Fruit fly (Drosophila melanogaster): ENCODE data around the gene Sac1.

The Sac1 gene

DNA sequence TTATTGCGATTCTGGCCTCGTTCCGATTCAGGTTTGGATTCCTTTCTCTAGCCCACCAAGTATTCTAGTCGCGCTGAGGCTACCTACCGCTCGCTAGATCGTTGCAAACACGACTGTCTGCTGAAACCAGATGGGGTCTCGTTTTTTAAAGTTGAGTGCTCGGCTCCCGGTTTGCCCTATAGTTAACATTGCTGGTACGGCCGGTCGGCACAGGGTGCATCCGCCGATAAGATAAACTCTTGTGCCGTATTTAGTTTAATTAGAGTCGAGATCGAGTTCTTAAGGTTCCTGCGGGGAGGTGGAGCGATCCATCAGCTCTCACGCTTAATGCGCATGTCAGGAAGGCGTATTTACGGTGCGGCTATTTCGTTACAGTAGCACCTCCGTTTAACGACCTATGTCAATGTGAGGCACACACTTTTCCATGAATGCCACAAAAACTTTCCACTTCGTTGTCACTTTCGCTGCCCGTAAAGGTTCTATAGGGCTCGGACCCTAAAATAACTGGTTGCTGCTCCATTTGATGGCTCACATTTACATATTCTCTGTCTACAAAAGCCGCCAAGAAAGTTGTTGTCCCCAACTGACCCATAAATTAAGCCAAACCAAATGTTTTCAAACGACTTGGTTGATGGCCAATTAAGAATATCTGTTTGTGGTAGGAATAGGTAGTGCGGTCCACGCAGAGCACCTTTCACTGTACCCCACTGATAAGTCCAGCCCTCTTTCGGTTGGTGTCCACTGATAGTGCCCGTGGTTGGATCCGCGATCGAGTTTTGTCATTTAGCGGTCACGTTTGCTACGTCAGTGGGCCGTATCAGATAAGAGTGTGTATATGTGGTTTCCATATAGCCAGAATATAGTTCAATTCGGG is 42.7 kb upstream of the Sac1 start, which contains the start of gene CG9119 (continued):
- 0 out of 3 replicates have a peak, but pooled peaks have one; percentile 11 for TF ChIP-seq ase (GFP tag; IDR thresholded peaks at IDR 0.05)
- peak; percentile 54 for TF ChIP-seq Nf-YC (tag; optimal IDR thresholded peaks at IDR 0.05)
- TF ChIP-seq CG12769 (tag; optimal IDR thresholded peaks at IDR 0.05) = peak; percentile 63
- TF ChIP-seq CG17328 (GFP tag; IDR thresholded peaks at IDR 0.05) = 0 out of 2 replicates have a peak, but pooled peaks have one; percentile 24
- TF ChIP-seq Hr78 (GFP tag; optimal IDR thresholded peaks at IDR 0.05) = peak in 1 of 2 experiments; percentile 78
- TF ChIP-seq CG34224 (GFP tag; IDR thresholded peaks at IDR 0.05; ENCODE audit: partially characterized antibody) = no peak
- peak; percentile 52; the same call in 1 of the 3 replicates for TF ChIP-seq Optix (GFP tag; IDR thresholded peaks at IDR 0.05)
- TF ChIP-seq CrebB (tag; optimal IDR thresholded peaks at IDR 0.05) = no peak
- TF ChIP-seq tna (GFP tag; IDR thresholded peaks at IDR 0.05; ENCODE audit: partially characterized antibody) = no peak
- peak; percentile 51 for TF ChIP-seq CG14441 (GFP tag; IDR thresholded peaks at IDR 0.05)
- TF ChIP-seq CG15011 (GFP tag; optimal IDR thresholded peaks at IDR 0.05) = peak; percentile 66
- TF ChIP-seq Trl (optimal IDR thresholded peaks at IDR 0.05) = no peak
- TF ChIP-seq Trl (GFP tag; optimal IDR thresholded peaks at IDR 0.05) = peak; percentile 55
- TF ChIP-seq dimm (GFP tag; IDR thresholded peaks at IDR 0.05) = no peak
- TF ChIP-seq CG15696 (tag; optimal IDR thresholded peaks at IDR 0.05) = peak; percentile 12
- no peak for TF ChIP-seq fru (optimal IDR thresholded peaks at IDR 0.05)
- TF ChIP-seq CG34376 (GFP tag; optimal IDR thresholded peaks at IDR 0.05) = peak; percentile 67
- TF ChIP-seq CG11695 (GFP tag; IDR thresholded peaks at IDR 0.05) = peak; percentile 55; the same call in 2 of the 3 replicates
- TF ChIP-seq CG43689 (GFP tag; IDR thresholded peaks at IDR 0.05) = no peak
- peak; percentile 80 for TF ChIP-seq org-1 (GFP tag; optimal IDR thresholded peaks at IDR 0.05)
- TF ChIP-seq sqz (GFP tag; optimal IDR thresholded peaks at IDR 0.05) = peak; percentile 47
- peak; percentile 23 for TF ChIP-seq CG12744 (GFP tag; optimal IDR thresholded peaks at IDR 0.05)
- TF ChIP-seq Atf3 (GFP tag; optimal IDR thresholded peaks at IDR 0.05) = no peak
- peak; percentile 64 for TF ChIP-seq HLH54F (GFP tag; optimal IDR thresholded peaks at IDR 0.05)
- TF ChIP-seq wek (GFP tag; optimal IDR thresholded peaks at IDR 0.05) = peak; percentile 7
- TF ChIP-seq stwl (tag; optimal IDR thresholded peaks at IDR 0.05) = no peak
- TF ChIP-seq MTF-1 (GFP tag; optimal IDR thresholded peaks at IDR 0.05; ENCODE audit: borderline replicate concordance) = no peak
- peak; percentile 47 for TF ChIP-seq Fer3 (tag; optimal IDR thresholded peaks at IDR 0.05)
- no peak for TF ChIP-seq Bgb (GFP tag; IDR thresholded peaks at IDR 0.05; ENCODE audit: partially characterized antibody)
- TF ChIP-seq rib (GFP tag; IDR thresholded peaks at IDR 0.05) = 0 out of 2 replicates have a peak, but pooled peaks have one; percentile 19
- no peak for TF ChIP-seq Lhr (GFP tag; optimal IDR thresholded peaks at IDR 0.05)
- TF ChIP-seq Xbp1 (GFP tag; optimal IDR thresholded peaks at IDR 0.05) = peak; percentile 59
- no peak for TF ChIP-seq TFAM (GFP tag; optimal IDR thresholded peaks at IDR 0.05)
- no peak for TF ChIP-seq tup (GFP tag; optimal IDR thresholded peaks at IDR 0.05)
- peak; percentile 71 for TF ChIP-seq CG7987 (GFP tag; optimal IDR thresholded peaks at IDR 0.05)
- no peak for TF ChIP-seq sens-2 (GFP tag; IDR thresholded peaks at IDR 0.05)
- peak; percentile 17 for TF ChIP-seq CG8359 (GFP tag; optimal IDR thresholded peaks at IDR 0.05; ENCODE audit: borderline replicate concordance)
- TF ChIP-seq chinmo (GFP tag; IDR thresholded peaks at IDR 0.05; ENCODE audit: partially characterized antibody) = 0 out of 4 replicates have a peak, but pooled peaks have one; percentile 33
- TF ChIP-seq CG9876 (GFP tag; optimal IDR thresholded peaks at IDR 0.05) = peak; percentile 57
- TF ChIP-seq zen (tag; optimal IDR thresholded peaks at IDR 0.05) = no peak
- peak; percentile 58 for TF ChIP-seq caup (GFP tag; optimal IDR thresholded peaks at IDR 0.05; ENCODE audit: severe bottlenecking)
- TF ChIP-seq CG32767 (GFP tag; IDR thresholded peaks at IDR 0.05) = peak; percentile 45; the same call in 1 of the 2 replicates
- TF ChIP-seq CG14965 (GFP tag; optimal IDR thresholded peaks at IDR 0.05; ENCODE audit: borderline replicate concordance) = no peak
- peak; percentile 74 for TF ChIP-seq gem (tag; optimal IDR thresholded peaks at IDR 0.05)
- TF ChIP-seq az2 (GFP tag; optimal IDR thresholded peaks at IDR 0.05) = peak; percentile 42
- no peak for TF ChIP-seq chn (GFP tag; optimal IDR thresholded peaks at IDR 0.05)
- peak; percentile 58 for TF ChIP-seq CG16863 (GFP tag; optimal IDR thresholded peaks at IDR 0.05)
- peak; percentile 60 for TF ChIP-seq schlank (tag; optimal IDR thresholded peaks at IDR 0.05)

Data from whole organism, embryonic.